Worm (Caenorhabditis elegans) whole organism, midembryonic: ENCODE measurements around the gene vav-1.

ENCODE experiments used
- T22C8.4 ChIP-seq: fragments of 200-800 bp; sonication (Bioruptor generic); IDR thresholded peaks from 2 replicates; pipeline ENCODE4 v1.3.6; 2022; ENCODE audit warnings: missing genetic modification characterization, missing compliant biosample characterization
- cog-1 ChIP-seq: sonication (generic microtip); optimal IDR thresholded peaks from 2 replicates; lab custom pipeline; 2016; ENCODE audit warnings: missing genetic modification characterization, missing compliant biosample characterization
- flt-1 ChIP-seq: fragments of 200-800 bp; sonication (Bioruptor generic); IDR thresholded peaks from 2 replicates; pipeline ENCODE4 v1.3.6; 2022; ENCODE audit warnings: missing genetic modification characterization, missing compliant biosample characterization
- klf-2 ChIP-seq: fragments of 200-800 bp; sonication (Bioruptor generic); conservative IDR thresholded peaks from 2 replicates; pipeline ENCODE4 v1.3.6; 2022; ENCODE audit warnings: missing genetic modification reagents, missing genetic modification characterization, missing compliant biosample characterization
- med-1 ChIP-seq: sonication (generic microtip); optimal IDR thresholded peaks from 2 replicates; lab custom pipeline; 2017; ENCODE audit warnings: missing genetic modification characterization, mild to moderate bottlenecking, missing compliant biosample characterization, antibody characterized with exemption, missing genetic modification reagents; ENCODE audit not compliant: insufficient read depth
- ref-1 ChIP-seq: fragments of 200-800 bp; sonication (Bioruptor generic); conservative IDR thresholded peaks from 2 replicates; pipeline ENCODE4 v1.3.6; 2022; ENCODE audit warnings: missing genetic modification reagents, missing genetic modification characterization, missing compliant biosample characterization
- tab-1 ChIP-seq: fragments of 200-800 bp; sonication (Bioruptor generic); IDR thresholded peaks from 2 replicates; pipeline ENCODE4 v1.3.6; 2022; ENCODE audit warnings: missing genetic modification characterization, missing compliant biosample characterization
- ztf-23 ChIP-seq: fragments of 200-800 bp; sonication (Bioruptor generic); IDR thresholded peaks from 2 replicates; pipeline ENCODE4 v1.3.6; 2022; ENCODE audit warnings: missing genetic modification reagents, missing genetic modification characterization, missing compliant biosample characterization
- ztf-29 ChIP-seq: fragments of 200-800 bp; sonication (Bioruptor generic); IDR thresholded peaks from 2 replicates; pipeline ENCODE4 v1.3.6; 2022; ENCODE audit warnings: missing genetic modification reagents, missing genetic modification characterization, missing compliant biosample characterization

DNA sequence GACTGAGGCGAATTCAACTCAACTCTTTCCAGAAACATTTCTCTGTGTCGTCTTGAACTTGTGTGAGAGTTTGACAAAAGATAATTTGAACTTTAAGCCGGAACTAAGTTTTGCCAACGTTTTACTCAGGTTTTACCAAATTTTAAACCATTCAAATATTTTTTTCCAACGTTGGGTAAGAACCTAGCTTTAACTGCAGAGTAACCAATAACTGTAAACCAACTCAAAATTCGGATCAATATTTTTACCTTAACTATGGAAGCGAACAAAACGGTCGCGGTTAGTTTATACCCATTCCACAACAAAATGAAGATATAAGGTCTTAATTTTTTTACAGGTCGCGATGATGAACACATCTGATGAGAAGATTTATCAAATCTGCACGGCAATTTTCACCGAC is 59.2 kb downstream of the vav-1 start:
- TF ChIP-seq med-1 (GFP tag; lab: Kevin White, UChicago) (no peak), T22C8.4 (GFP tag; lab: Robert Waterston, UW) (no peak), tab-1 (no peak), flt-1 (GFP tag; lab: Robert Waterston, UW) (no peak), klf-2 (GFP tag; lab: Robert Waterston, UW) (no peak), cog-1 (tag; lab: Kevin White, UChicago) (no peak), ztf-23 (GFP tag; lab: Robert Waterston, UW) (no peak), ztf-29 (GFP tag; lab: Robert Waterston, UW) (no peak), ref-1 (GFP tag; lab: Robert Waterston, UW) (no peak)
